Worm (Caenorhabditis elegans): Measurements from ENCODE around the gene C16B8.3.

DNA sequence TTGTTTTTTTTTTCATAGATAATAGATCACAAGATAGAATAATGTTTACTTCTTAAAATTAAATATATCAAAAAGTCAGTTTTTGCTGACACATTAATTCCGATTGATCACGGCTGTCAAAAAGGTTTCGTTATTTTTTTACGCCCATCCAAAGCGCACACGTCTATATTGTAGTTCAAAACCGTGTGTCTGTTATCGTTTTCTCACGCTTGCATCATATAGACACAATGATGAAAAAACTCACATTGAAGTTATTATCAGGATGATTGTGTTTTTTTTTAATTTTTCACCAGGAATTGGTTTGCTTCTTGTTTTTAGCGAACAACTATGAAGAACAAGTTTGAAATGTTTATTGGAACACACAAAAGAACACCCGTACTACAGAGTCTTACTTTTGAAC lies 39.3 kb upstream of the C16B8.3 start:
- TF ChIP-seq him-1 (tag; optimal IDR thresholded peaks at IDR 0.05) (no peak), dao-5 (tag; optimal IDR thresholded peaks at IDR 0.05) (no peak)
